Worm (Caenorhabditis elegans): ENCODE results near the gene Y38H6C.9.
"Not testable (repeated sequence)": the region's sequence is repeated elsewhere in the genome, so short reads cannot be mapped to it uniquely, and the experiment has no call there.

Y38H6C.9 gene

DNA sequence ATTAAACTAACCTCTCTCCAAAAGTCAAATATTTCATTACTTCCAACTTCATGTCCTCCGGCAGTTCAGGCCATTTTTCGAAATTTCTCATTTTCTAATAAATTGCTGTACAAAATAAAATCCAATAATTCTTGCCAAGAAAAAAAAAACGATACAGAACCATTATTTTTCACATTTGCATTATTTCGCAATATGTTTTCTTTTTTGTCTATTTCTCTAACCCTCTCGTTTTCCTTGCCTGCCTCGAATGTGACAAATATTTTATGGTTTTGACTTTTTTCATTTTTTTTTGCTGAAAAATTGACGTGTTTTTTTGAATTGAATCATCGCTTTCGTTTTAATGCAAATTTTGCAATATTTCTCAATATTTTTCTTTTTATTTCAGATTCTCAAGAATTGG is at the start of gene Y38H6C.9, which contains the start of gene fbxa-150:
Y38H6C.9 (minus strand) TSS at position 52 of the 400 bp plus-strand sequence.
fbxa-150 (plus strand) TSS at position 380 of the 400 bp plus-strand sequence.
- TF ChIP-seq nhr-77 (tag; optimal IDR thresholded peaks at IDR 0.05) (no peak), pqm-1 (tag; optimal IDR thresholded peaks at IDR 0.05) (no peak), daf-12 (tag; optimal IDR thresholded peaks at IDR 0.05) (no peak), egl-5 (tag; optimal IDR thresholded peaks at IDR 0.05) (no peak), nhr-237 (tag; optimal IDR thresholded peaks at IDR 0.05) (no peak), tbx-2 (tag; optimal IDR thresholded peaks at IDR 0.05) (no peak), aly-2 (tag; optimal IDR thresholded peaks at IDR 0.05) (no peak), lin-15B (tag; optimal IDR thresholded peaks at IDR 0.05) (no peak), egl-27 (tag; optimal IDR thresholded peaks at IDR 0.05) (no peak), ceh-9 (tag; optimal IDR thresholded peaks at IDR 0.05) (no peak), hmg-11 (tag; optimal IDR thresholded peaks at IDR 0.05) (no peak), zag-1 (tag; optimal IDR thresholded peaks at IDR 0.05) (no peak)

DNA sequence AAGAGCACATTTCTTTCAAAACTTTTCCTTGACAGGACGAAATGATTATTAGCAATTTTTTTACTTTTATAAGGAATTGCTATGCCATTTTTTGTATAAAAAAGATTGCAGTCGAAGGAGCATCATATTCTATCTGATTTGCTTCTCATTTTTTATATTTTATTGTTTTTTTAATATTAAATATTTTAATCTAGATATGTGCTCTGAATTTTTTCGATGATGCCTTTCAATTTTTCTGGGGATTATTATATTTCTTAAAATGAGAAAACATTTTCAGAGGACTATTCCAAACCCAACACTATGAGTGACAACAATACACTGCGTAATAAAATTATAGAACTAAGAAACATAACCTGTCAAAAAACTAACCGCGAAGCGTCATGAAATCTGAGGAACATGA is 46.9 kb upstream of the Y38H6C.9 start, which contains the start of gene F26F2.4:
F26F2.4 (plus strand) TSS at position 301 of the 400 bp plus-strand sequence.
- not testable (repeated sequence) for TF ChIP-seq sea-2 (GFP tag; optimal IDR thresholded peaks at IDR 0.05); nhr-12 (tag; optimal IDR thresholded peaks at IDR 0.05); R02D3.7 (tag; optimal IDR thresholded peaks at IDR 0.05)

DNA sequence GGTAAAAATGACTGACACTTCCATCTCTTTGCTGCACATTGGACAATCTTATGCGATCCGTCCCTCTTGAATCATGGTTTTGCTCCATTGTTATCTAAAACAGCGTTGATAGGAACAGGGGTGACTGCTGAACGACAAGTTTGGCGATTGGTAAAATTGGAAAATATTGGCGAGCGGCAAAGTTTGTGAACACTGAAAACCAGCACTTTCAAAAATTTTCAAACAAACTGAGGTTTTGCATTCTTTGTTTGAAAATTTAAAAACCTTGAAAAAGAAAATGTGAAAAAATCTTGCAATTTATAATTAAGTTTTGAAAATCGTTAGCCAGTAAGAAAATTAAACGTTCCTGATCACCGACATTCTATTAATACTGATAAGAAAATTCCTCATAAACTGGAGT is 44.4 kb upstream of the Y38H6C.9 start, which contains the start of gene F26F2.3:
F26F2.3 (minus strand) TSS at position 101 of the 400 bp plus-strand sequence.
- TF ChIP-seq aly-2 (tag; optimal IDR thresholded peaks at IDR 0.05) (no peak), nhr-43 (tag; optimal IDR thresholded peaks at IDR 0.05; ENCODE audit: poor library complexity, severe bottlenecking) (no peak), elt-1 (tag; optimal IDR thresholded peaks at IDR 0.05) (no peak), nhr-23 (tag; optimal IDR thresholded peaks at IDR 0.05) (no peak), mdl-1 (tag; optimal IDR thresholded peaks at IDR 0.05) (no peak), unc-62 (GFP tag; optimal IDR thresholded peaks at IDR 0.05) (no peak), ztf-4 (tag; optimal IDR thresholded peaks at IDR 0.05) (no peak), R02D3.7 (tag; optimal IDR thresholded peaks at IDR 0.05) (no peak), nhr-67 (tag; optimal IDR thresholded peaks at IDR 0.05) (no peak)

DNA sequence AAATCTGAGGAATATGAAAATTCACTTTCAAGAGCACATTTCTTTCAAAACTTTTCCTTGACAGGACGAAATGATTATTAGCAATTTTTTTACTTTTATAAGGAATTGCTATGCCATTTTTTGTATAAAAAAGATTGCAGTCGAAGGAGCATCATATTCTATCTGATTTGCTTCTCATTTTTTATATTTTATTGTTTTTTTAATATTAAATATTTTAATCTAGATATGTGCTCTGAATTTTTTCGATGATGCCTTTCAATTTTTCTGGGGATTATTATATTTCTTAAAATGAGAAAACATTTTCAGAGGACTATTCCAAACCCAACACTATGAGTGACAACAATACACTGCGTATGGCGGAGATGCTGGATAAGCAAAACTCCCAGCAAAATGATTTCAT is 42.0 kb upstream of the Y38H6C.9 start, which contains the start of gene F26F2.13:
F26F2.13 (plus strand) TSS at position 301 of the 400 bp plus-strand sequence.
- TF ChIP-seq mml-1, nhr-25, elt-2 (tag; optimal IDR thresholded peaks at IDR 0.05): not testable (repeated sequence)

DNA sequence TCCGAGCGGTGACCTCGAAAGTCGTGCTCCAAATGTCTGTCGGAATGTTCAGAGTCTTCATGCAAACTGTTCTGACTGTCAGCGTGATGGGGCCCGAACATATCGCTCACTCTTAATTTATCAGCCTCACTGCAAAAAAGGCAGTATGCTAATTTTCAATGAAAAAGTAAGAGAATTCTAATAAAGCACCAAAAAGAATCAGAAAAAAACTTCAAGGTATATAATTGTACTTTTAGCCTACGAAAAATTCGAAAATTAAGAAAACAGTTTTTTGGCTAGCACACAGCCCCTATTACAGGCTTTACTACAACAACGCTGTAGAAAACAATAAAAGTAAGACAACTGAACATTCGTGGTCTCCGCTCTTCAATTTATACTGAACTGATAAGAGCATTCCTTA is 39.7 kb upstream of the Y38H6C.9 start, which contains the start of gene F26F2.1:
F26F2.1 (minus strand) TSS at position 101 of the 400 bp plus-strand sequence.
- no peak for TF ChIP-seq ama-1 (optimal IDR thresholded peaks at IDR 0.05)
- TF ChIP-seq fkh-10 (GFP tag; optimal IDR thresholded peaks at IDR 0.05) = no peak
- no peak for TF ChIP-seq zag-1 (tag; optimal IDR thresholded peaks at IDR 0.05)
- TF ChIP-seq fkh-2 (tag; optimal IDR thresholded peaks at IDR 0.05) = no peak
- TF ChIP-seq eor-1 (tag; optimal IDR thresholded peaks at IDR 0.05) = no peak
- TF ChIP-seq nhr-23 (tag; optimal IDR thresholded peaks at IDR 0.05) = no peak
- no peak for TF ChIP-seq R02D3.7 (tag; optimal IDR thresholded peaks at IDR 0.05)
- no peak for TF ChIP-seq nhr-11 (tag; optimal IDR thresholded peaks at IDR 0.05)
- no peak for TF ChIP-seq ceh-82 (tag; optimal IDR thresholded peaks at IDR 0.05)
- TF ChIP-seq aly-2 (tag; optimal IDR thresholded peaks at IDR 0.05) = no peak
- no peak for TF ChIP-seq elt-2 (tag; optimal IDR thresholded peaks at IDR 0.05)
- TF ChIP-seq pqm-1 (tag; optimal IDR thresholded peaks at IDR 0.05) = no peak
- no peak for TF ChIP-seq mml-1 (tag; optimal IDR thresholded peaks at IDR 0.05)
- no peak for TF ChIP-seq nhr-43 (tag; optimal IDR thresholded peaks at IDR 0.05; ENCODE audit: poor library complexity, severe bottlenecking)
- TF ChIP-seq hmg-11 (tag; optimal IDR thresholded peaks at IDR 0.05) = no peak
- TF ChIP-seq ceh-16 (tag; optimal IDR thresholded peaks at IDR 0.05) = no peak
- TF ChIP-seq egl-27 (tag; optimal IDR thresholded peaks at IDR 0.05) = no peak
- no peak for TF ChIP-seq daf-12 (tag; optimal IDR thresholded peaks at IDR 0.05)
- TF ChIP-seq unc-39 (tag; optimal IDR thresholded peaks at IDR 0.05) = no peak
- no peak for TF ChIP-seq snpc-4 (tag; optimal IDR thresholded peaks at IDR 0.05)
